Worm (Caenorhabditis elegans) whole organism, midembryonic: ENCODE measurements around the gene Y45F10C.4.
"Not testable (repeated sequence)": the region's sequence is repeated elsewhere in the genome, so short reads cannot be mapped to it uniquely, and the experiment has no call there.

ENCODE experiments used
- flt-1 ChIP-seq: fragments of 200-800 bp; sonication (Bioruptor generic); IDR thresholded peaks from 2 replicates; pipeline ENCODE4 v1.3.6; 2022; ENCODE audit warnings: missing genetic modification characterization, missing compliant biosample characterization
- klf-2 ChIP-seq: fragments of 200-800 bp; sonication (Bioruptor generic); conservative IDR thresholded peaks from 2 replicates; pipeline ENCODE4 v1.3.6; 2022; ENCODE audit warnings: missing genetic modification reagents, missing genetic modification characterization, missing compliant biosample characterization
- med-1 ChIP-seq: sonication (generic microtip); optimal IDR thresholded peaks from 2 replicates; lab custom pipeline; 2017; ENCODE audit warnings: missing genetic modification characterization, mild to moderate bottlenecking, missing compliant biosample characterization, antibody characterized with exemption, missing genetic modification reagents; ENCODE audit not compliant: insufficient read depth
- ref-1 ChIP-seq: fragments of 200-800 bp; sonication (Bioruptor generic); conservative IDR thresholded peaks from 2 replicates; pipeline ENCODE4 v1.3.6; 2022; ENCODE audit warnings: missing genetic modification reagents, missing genetic modification characterization, missing compliant biosample characterization
- tab-1 ChIP-seq: fragments of 200-800 bp; sonication (Bioruptor generic); IDR thresholded peaks from 2 replicates; pipeline ENCODE4 v1.3.6; 2022; ENCODE audit warnings: missing genetic modification characterization, missing compliant biosample characterization
- ztf-23 ChIP-seq: fragments of 200-800 bp; sonication (Bioruptor generic); IDR thresholded peaks from 2 replicates; pipeline ENCODE4 v1.3.6; 2022; ENCODE audit warnings: missing genetic modification reagents, missing genetic modification characterization, missing compliant biosample characterization

- not testable (repeated sequence) for TF ChIP-seq ref-1; ztf-23; tab-1 (GFP tag; lab: Robert Waterston, UW); med-1 (GFP tag; lab: Kevin White, UChicago); klf-2 (GFP tag; lab: Robert Waterston, UW)
- TF ChIP-seq flt-1 (GFP tag; lab: Robert Waterston, UW): peak; percentile 79
Measured at ce11 chrIV:13667975-13668374, 4.0 kb upstream of the Y45F10C.4 start.
